Worm (Caenorhabditis elegans) whole organism, L2 larva: Measurements from ENCODE around the gene F44E2.9.

ENCODE experiments used
- C34F6.9 ChIP-seq: fragments of 150-350 bp; optimal IDR thresholded peaks from 2 replicates; lab custom pipeline; 2014; ENCODE audit warnings: missing biosample characterization, missing genetic modification characterization
- F13H6.1 ChIP-seq: sonication (generic microtip); optimal IDR thresholded peaks from 2 replicates; lab custom pipeline; 2016; ENCODE audit warnings: missing genetic modification characterization, missing compliant biosample characterization
- R02D3.7 ChIP-seq: fragments of 150-350 bp; optimal IDR thresholded peaks from 2 replicates; lab custom pipeline; 2014; ENCODE audit warnings: missing biosample characterization, missing genetic modification characterization
- Y55F3AM.14 ChIP-seq: fragments of 200-800 bp; sonication (Bioruptor generic); optimal IDR thresholded peaks from 2 replicates; lab custom pipeline; 2018; ENCODE audit warnings: mild to moderate bottlenecking, missing genetic modification characterization, missing compliant biosample characterization
- ZK546.5 ChIP-seq: sonication (generic microtip); optimal IDR thresholded peaks from 2 replicates; lab custom pipeline; 2017; ENCODE audit warnings: missing biosample characterization, missing genetic modification characterization
- alr-1 ChIP-seq: fragments of 150-350 bp; optimal IDR thresholded peaks from 2 replicates; lab custom pipeline; 2014; ENCODE audit warnings: missing biosample characterization, missing genetic modification characterization
- aly-2 ChIP-seq: fragments of 150-350 bp; optimal IDR thresholded peaks from 2 replicates; lab custom pipeline; 2014; ENCODE audit warnings: missing biosample characterization, missing genetic modification characterization
- ama-1 ChIP-seq: fragments of 150-350 bp; optimal IDR thresholded peaks from 2 replicates; lab custom pipeline; 2018; ENCODE audit warnings: inconsistent platforms
- blmp-1 ChIP-seq: sonication (generic microtip); optimal IDR thresholded peaks from 2 replicates; lab custom pipeline; 2017; ENCODE audit warnings: missing genetic modification characterization, mild to moderate bottlenecking, missing compliant biosample characterization, antibody characterized with exemption, moderate library complexity; ENCODE audit not compliant: insufficient read depth
- ceh-16 ChIP-seq: fragments of 150-350 bp; optimal IDR thresholded peaks from 2 replicates; lab custom pipeline; 2014; ENCODE audit warnings: missing biosample characterization, missing genetic modification characterization
- ceh-82 ChIP-seq: fragments of 150-350 bp; optimal IDR thresholded peaks from 2 replicates; lab custom pipeline; 2014; ENCODE audit warnings: missing biosample characterization, missing genetic modification characterization
- crh-2 ChIP-seq: sonication (generic microtip); optimal IDR thresholded peaks from 2 replicates; lab custom pipeline; 2017; ENCODE audit warnings: missing biosample characterization, missing genetic modification characterization
- dmd-4 ChIP-seq: sonication (generic microtip); optimal IDR thresholded peaks from 2 replicates; lab custom pipeline; 2017; ENCODE audit warnings: missing biosample characterization, missing genetic modification characterization
- egl-27 ChIP-seq: sonication (generic microtip); optimal IDR thresholded peaks from 3 replicates; lab custom pipeline; 2017; ENCODE audit warnings: missing biosample characterization, missing genetic modification reagents, missing genetic modification characterization
- elt-1 ChIP-seq: fragments of 150-350 bp; optimal IDR thresholded peaks from 2 replicates; lab custom pipeline; 2014; ENCODE audit warnings: missing biosample characterization, missing genetic modification characterization
- elt-3 ChIP-seq: sonication (generic microtip); optimal IDR thresholded peaks from 2 replicates; lab custom pipeline; 2017; ENCODE audit warnings: missing biosample characterization, missing genetic modification characterization
- fos-1 ChIP-seq: fragments of 150-350 bp; optimal IDR thresholded peaks from 2 replicates; lab custom pipeline; 2014; ENCODE audit warnings: missing biosample characterization, missing genetic modification characterization
- gmeb-1 ChIP-seq: fragments of 150-350 bp; optimal IDR thresholded peaks from 2 replicates; lab custom pipeline; 2014; ENCODE audit warnings: missing biosample characterization, missing genetic modification characterization
- lin-13 ChIP-seq: fragments of 150-350 bp; optimal IDR thresholded peaks from 2 replicates; lab custom pipeline; 2014; ENCODE audit warnings: missing biosample characterization, missing genetic modification reagents, missing genetic modification characterization
- lin-39 ChIP-seq: fragments of 150-350 bp; optimal IDR thresholded peaks from 2 replicates; lab custom pipeline; 2014; ENCODE audit warnings: missing biosample characterization, missing genetic modification reagents, missing genetic modification characterization
- lsy-2 ChIP-seq, 2 experiments: fragments of 150-350 bp in 1 of 2; sonication (generic microtip) in 1 of 2; optimal IDR thresholded peaks; 2 replicates each; lab custom pipeline; 2014 to 2017; ENCODE audit warnings: missing biosample characterization in 2 of 2, missing genetic modification characterization in 2 of 2
- mab-5 ChIP-seq: fragments of 150-350 bp; optimal IDR thresholded peaks from 2 replicates; lab custom pipeline; 2014; ENCODE audit warnings: missing biosample characterization, missing genetic modification characterization
- mdl-1 ChIP-seq, 2 experiments: fragments of 150-350 bp in 1 of 2; sonication (generic microtip) in 1 of 2; optimal IDR thresholded peaks; 2 replicates each; lab custom pipeline; 2017; ENCODE audit warnings: missing biosample characterization in 2 of 2, missing genetic modification characterization in 2 of 2
- nhr-10 ChIP-seq: sonication (generic microtip); optimal IDR thresholded peaks from 2 replicates; lab custom pipeline; 2017; ENCODE audit warnings: missing biosample characterization, missing genetic modification characterization
- nhr-11 ChIP-seq: fragments of 150-350 bp; optimal IDR thresholded peaks from 2 replicates; lab custom pipeline; 2014; ENCODE audit warnings: missing biosample characterization, missing genetic modification characterization
- nhr-12 ChIP-seq: fragments of 150-350 bp; optimal IDR thresholded peaks from 2 replicates; lab custom pipeline; 2014; ENCODE audit warnings: missing biosample characterization, missing genetic modification characterization
- nhr-129 ChIP-seq: fragments of 150-350 bp; optimal IDR thresholded peaks from 2 replicates; lab custom pipeline; 2014; ENCODE audit warnings: missing biosample characterization, missing genetic modification characterization
- nhr-21 ChIP-seq: fragments of 150-350 bp; optimal IDR thresholded peaks from 2 replicates; lab custom pipeline; 2014; ENCODE audit warnings: missing biosample characterization, missing genetic modification characterization
- nhr-23 ChIP-seq: fragments of 150-350 bp; optimal IDR thresholded peaks from 2 replicates; lab custom pipeline; 2014; ENCODE audit warnings: missing biosample characterization, missing genetic modification reagents, missing genetic modification characterization
- nhr-237 ChIP-seq: fragments of 150-350 bp; optimal IDR thresholded peaks from 2 replicates; lab custom pipeline; 2014; ENCODE audit warnings: missing biosample characterization, missing genetic modification characterization
- nhr-77 ChIP-seq: fragments of 150-350 bp; optimal IDR thresholded peaks from 2 replicates; lab custom pipeline; 2014; ENCODE audit warnings: missing biosample characterization, missing genetic modification characterization
- peb-1 ChIP-seq: fragments of 150-350 bp; optimal IDR thresholded peaks from 2 replicates; lab custom pipeline; 2014; ENCODE audit warnings: missing biosample characterization, missing genetic modification characterization
- sem-4 ChIP-seq: fragments of 150-350 bp; optimal IDR thresholded peaks from 2 replicates; lab custom pipeline; 2014; ENCODE audit warnings: missing biosample characterization, missing genetic modification reagents, missing genetic modification characterization
- skn-1 ChIP-seq: sonication (generic microtip); optimal IDR thresholded peaks from 2 replicates; lab custom pipeline; 2017; ENCODE audit warnings: missing biosample characterization, missing genetic modification characterization
- sma-3 ChIP-seq: sonication (generic microtip); optimal IDR thresholded peaks from 2 replicates; lab custom pipeline; 2016; ENCODE audit warnings: missing genetic modification reagents, missing genetic modification characterization, missing compliant biosample characterization
- sma-9 ChIP-seq, 2 experiments: fragments of 150-350 bp in 1 of 2; sonication (generic microtip) in 1 of 2; optimal IDR thresholded peaks; 2 replicates each; lab custom pipeline; 2014 to 2016; ENCODE audit warnings: missing genetic modification characterization in 2 of 2, mild to moderate bottlenecking in 1 of 2, missing biosample characterization in 1 of 2, missing compliant biosample characterization in 1 of 2, missing genetic modification reagents in 1 of 2, moderate library complexity in 1 of 2
- snpc-4 ChIP-seq: fragments of 150-350 bp; optimal IDR thresholded peaks from 2 replicates; lab custom pipeline; 2014; ENCODE audit warnings: missing biosample characterization, missing genetic modification characterization
- unc-55 ChIP-seq: fragments of 150-350 bp; sonication (generic microtip); optimal IDR thresholded peaks from 3 replicates; lab custom pipeline; 2014; ENCODE audit warnings: missing biosample characterization, missing genetic modification reagents, missing genetic modification characterization
- unc-62 ChIP-seq: fragments of 150-350 bp; optimal IDR thresholded peaks from 2 replicates; lab custom pipeline; 2014; ENCODE audit warnings: missing biosample characterization, missing genetic modification reagents, missing genetic modification characterization
- zag-1 ChIP-seq: fragments of 150-350 bp; optimal IDR thresholded peaks from 2 replicates; lab custom pipeline; 2014; ENCODE audit warnings: missing biosample characterization, missing genetic modification characterization
- ztf-11 ChIP-seq: sonication (generic microtip); optimal IDR thresholded peaks from 2 replicates; lab custom pipeline; 2017; ENCODE audit warnings: missing biosample characterization, missing genetic modification characterization
- ztf-4 ChIP-seq: fragments of 150-350 bp; optimal IDR thresholded peaks from 2 replicates; lab custom pipeline; 2014; ENCODE audit warnings: missing biosample characterization, missing genetic modification characterization

The F44E2.9 gene

DNA sequence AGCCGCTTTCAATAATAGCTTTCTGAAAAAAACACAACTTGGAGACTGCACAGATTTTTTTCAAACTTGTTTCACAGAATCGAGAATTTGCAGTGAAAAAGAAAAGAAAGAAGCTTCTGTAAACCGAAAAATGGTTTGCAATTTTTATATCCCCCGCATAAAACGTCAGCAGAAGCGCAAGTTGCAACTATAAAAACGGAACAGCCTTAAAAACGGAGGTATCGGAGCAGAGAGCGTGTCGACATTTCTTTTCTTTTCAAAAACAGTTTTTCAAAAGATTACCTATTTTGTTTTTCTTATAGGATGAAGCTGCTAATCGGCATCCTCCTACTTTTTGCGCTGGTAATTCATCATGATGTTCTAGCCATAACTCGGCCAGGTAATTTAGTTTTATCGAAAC, 1.6 kb upstream of the F44E2.9 start, which contains the start of gene plg-1:
Gene plg-1 (plus strand): TSS at position 301 of the 400 bp plus-strand sequence.
- TF ChIP-seq crh-2 (tag; lab: Kevin White, UChicago) (no peak), alr-1 (tag; lab: Kevin White, UChicago) (no peak), sma-9 (GFP tag; optimal IDR thresholded peaks at IDR 0.05; lab: Kevin White, UChicago) (no peak), sma-9 (tag; optimal IDR thresholded peaks at IDR 0.05; lab: Kevin White, UChicago) (no peak), F13H6.1 (tag; lab: Kevin White, UChicago) (no peak), C34F6.9 (tag; lab: Kevin White, UChicago) (no peak), fos-1 (tag; lab: Kevin White, UChicago) (no peak), mdl-1 (tag; optimal IDR thresholded peaks at IDR 0.05; lab: Kevin White, UChicago) (no peak), egl-27 (tag; lab: Kevin White, UChicago) (no peak), lin-39 (no peak), unc-55 (no peak), elt-3 (tag; lab: Kevin White, UChicago) (no peak), ztf-11 (tag; lab: Kevin White, UChicago) (no peak), ceh-16 (no peak), skn-1 (tag; lab: Kevin White, UChicago) (no peak), R02D3.7 (tag; lab: Kevin White, UChicago) (no peak), dmd-4 (tag; lab: Kevin White, UChicago) (no peak), nhr-11 (no peak), nhr-77 (tag; lab: Kevin White, UChicago) (no peak)

ce11 chrIII:8849507-8849906, 825 bp downstream of the F44E2.9 start, which contains the start of gene F44E2.8:
Gene F44E2.8, minus strand, starts transcription at chrIII:8849877.
- TF ChIP-seq ZK546.5 (tag; lab: Kevin White, UChicago): no peak
- no peak for TF ChIP-seq alr-1 (tag; lab: Kevin White, UChicago)
- TF ChIP-seq ztf-4 (tag; lab: Kevin White, UChicago): no peak
- TF ChIP-seq nhr-77 (tag; lab: Kevin White, UChicago): no peak
- TF ChIP-seq nhr-237 (tag; lab: Kevin White, UChicago): no peak
- no peak for TF ChIP-seq lin-13 (GFP tag; lab: Kevin White, UChicago)
- no peak for TF ChIP-seq zag-1 (tag; lab: Kevin White, UChicago)
- TF ChIP-seq ceh-16: no peak
- no peak for TF ChIP-seq dmd-4 (tag; lab: Kevin White, UChicago)
- TF ChIP-seq mab-5: no peak
- no peak for TF ChIP-seq aly-2 (tag; lab: Kevin White, UChicago)
- TF ChIP-seq lsy-2 (tag; optimal IDR thresholded peaks at IDR 0.05; lab: Kevin White, UChicago): no peak
- TF ChIP-seq elt-1 (tag; lab: Kevin White, UChicago): no peak

DNA sequence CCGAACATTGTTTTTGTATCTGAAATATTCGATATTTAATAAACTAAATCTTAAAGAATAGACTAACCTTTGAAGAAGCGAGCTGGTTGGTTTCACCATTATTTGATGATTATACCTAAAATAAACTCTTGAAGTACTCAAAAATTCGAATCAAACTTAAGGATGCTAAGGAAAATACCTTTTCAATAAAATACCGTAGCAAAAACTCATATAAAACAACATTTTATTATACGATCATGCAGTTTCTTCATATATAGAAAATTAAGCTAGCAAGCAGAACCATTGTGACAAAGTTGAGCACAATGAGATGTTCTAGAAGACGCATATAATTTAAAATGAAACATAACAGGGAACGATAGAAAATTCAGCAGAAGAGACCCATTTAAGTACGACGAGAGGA, 2.0 kb downstream of the F44E2.9 start, which contains the start of gene F44E2.7:
Gene F44E2.7 (minus strand): TSS at position 101 of the 400 bp plus-strand sequence.
- no peak for TF ChIP-seq lin-39
- no peak for TF ChIP-seq ZK546.5 (tag; lab: Kevin White, UChicago)
- no peak for TF ChIP-seq crh-2 (tag; lab: Kevin White, UChicago)
- no peak for TF ChIP-seq mdl-1 (tag; optimal IDR thresholded peaks at IDR 0.05; lab: Kevin White, UChicago)
- TF ChIP-seq zag-1 (tag; lab: Kevin White, UChicago): no peak
- no peak for TF ChIP-seq nhr-23 (tag; lab: Kevin White, UChicago)
- no peak for TF ChIP-seq lsy-2 (tag; optimal IDR thresholded peaks at IDR 0.05; lab: Kevin White, UChicago)
- TF ChIP-seq nhr-237 (tag; lab: Kevin White, UChicago): no peak
- no peak for TF ChIP-seq lin-13 (GFP tag; lab: Kevin White, UChicago)
- TF ChIP-seq nhr-11: no peak
- no peak for TF ChIP-seq gmeb-1
- no peak for TF ChIP-seq nhr-21 (tag; lab: Kevin White, UChicago)
- TF ChIP-seq C34F6.9 (tag; lab: Kevin White, UChicago): no peak
- no peak for TF ChIP-seq fos-1 (tag; lab: Kevin White, UChicago)
- TF ChIP-seq, all 48 proteins: peak for 0

- TF ChIP-seq nhr-12 (tag; lab: Kevin White, UChicago): no peak
- TF ChIP-seq ama-1 (lab: Kevin White, UChicago): no peak
- peak; percentile 78 for TF ChIP-seq unc-55
- TF ChIP-seq elt-1 (tag; lab: Kevin White, UChicago): no peak
- TF ChIP-seq unc-62 (GFP tag; lab: Kevin White, UChicago): no peak
- peak; percentile 43 for TF ChIP-seq F13H6.1 (tag; lab: Kevin White, UChicago)
- no peak for TF ChIP-seq ztf-11 (tag; lab: Kevin White, UChicago)
- no peak for TF ChIP-seq nhr-129 (tag; lab: Kevin White, UChicago)
- TF ChIP-seq ceh-82 (tag; lab: Kevin White, UChicago): no peak
- TF ChIP-seq nhr-10 (tag; lab: Kevin White, UChicago): no peak
- peak; percentile 30 for TF ChIP-seq crh-2 (tag; lab: Kevin White, UChicago)
- TF ChIP-seq nhr-21 (tag; lab: Kevin White, UChicago): no peak
- no peak for TF ChIP-seq Y55F3AM.14 (GFP tag; lab: Kevin White, UChicago)
- TF ChIP-seq nhr-11: no peak
- TF ChIP-seq sem-4 (tag; lab: Kevin White, UChicago): peak; percentile 16
- peak; percentile 42 for TF ChIP-seq sma-3
- no peak for TF ChIP-seq nhr-23 (tag; lab: Kevin White, UChicago)
- peak; percentile 24 for TF ChIP-seq fos-1 (tag; lab: Kevin White, UChicago)
- no peak for TF ChIP-seq alr-1 (tag; lab: Kevin White, UChicago)
- no peak for TF ChIP-seq blmp-1 (tag; lab: Kevin White, UChicago)
- TF ChIP-seq nhr-237 (tag; lab: Kevin White, UChicago): no peak
- no peak for TF ChIP-seq ceh-16
- TF ChIP-seq nhr-77 (tag; lab: Kevin White, UChicago): no peak
- no peak for TF ChIP-seq snpc-4 (tag; lab: Kevin White, UChicago)
- no peak for TF ChIP-seq zag-1 (tag; lab: Kevin White, UChicago)
- TF ChIP-seq gmeb-1: peak; percentile 58
- no peak for TF ChIP-seq ztf-4 (tag; lab: Kevin White, UChicago)
- no peak for TF ChIP-seq sma-9 (GFP tag; optimal IDR thresholded peaks at IDR 0.05; lab: Kevin White, UChicago)
- TF ChIP-seq sma-9 (tag; optimal IDR thresholded peaks at IDR 0.05; lab: Kevin White, UChicago): no peak
- no peak for TF ChIP-seq mdl-1 (tag; optimal IDR thresholded peaks at IDR 0.05; lab: Kevin White, UChicago)
- no peak for TF ChIP-seq R02D3.7 (tag; lab: Kevin White, UChicago)
- TF ChIP-seq peb-1 (tag; lab: Kevin White, UChicago): no peak
Observed at ce11 chrIII:8847722-8848121, 2.6 kb downstream of the F44E2.9 start.
